Worm (Caenorhabditis elegans): ENCODE measurements around the gene sri-30.

DNA sequence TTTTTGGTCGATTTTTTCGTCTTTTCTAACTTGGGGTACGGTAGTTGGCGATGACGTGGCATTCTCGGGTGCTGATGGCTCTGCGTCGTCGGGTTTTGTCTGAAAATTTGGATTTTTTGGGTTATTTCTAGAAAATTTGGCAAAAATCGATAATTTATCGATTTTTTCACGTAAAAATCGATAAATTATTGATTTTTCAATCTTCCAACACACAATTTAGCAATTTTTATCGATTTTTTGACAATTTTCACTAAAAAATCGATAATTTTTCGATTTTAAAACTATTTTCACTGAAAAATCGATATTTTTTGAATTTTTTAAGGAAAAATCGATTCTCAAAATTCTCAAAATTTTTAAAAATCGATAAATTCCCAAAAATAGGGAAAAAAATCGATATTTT, 16.9 kb downstream of the sri-30 start:
- TF ChIP-seq ets-5 (GFP tag; IDR thresholded peaks at IDR 0.05) (no peak), tbx-2 (tag; optimal IDR thresholded peaks at IDR 0.05) (no peak), mdl-1 (tag; optimal IDR thresholded peaks at IDR 0.05) (no peak), unc-62 (GFP tag; optimal IDR thresholded peaks at IDR 0.05) (no peak)

Measured in whole organism, L1 larva.